Fruit fly (Drosophila melanogaster) whole organism, embryonic: ENCODE measurements around the gene Neto.

Experiments
- Asciz ChIP-seq: fragments of 200-800 bp; sonication (Bioruptor generic); optimal IDR thresholded peaks from 2 replicates; lab custom pipeline; 2017; ENCODE audit warnings: missing biosample characterization, mild to moderate bottlenecking, missing genetic modification characterization, missing genetic modification reagents
- CG10979 ChIP-seq: fragments of 200-800 bp; sonication (Bioruptor generic); optimal IDR thresholded peaks from 2 replicates; lab custom pipeline; 2018; ENCODE audit warnings: missing biosample characterization, mild to moderate bottlenecking, missing genetic modification characterization, moderate library complexity
- CG11398 ChIP-seq: fragments of 200-800 bp; sonication (Bioruptor generic); optimal IDR thresholded peaks from 2 replicates; lab custom pipeline; 2016; ENCODE audit warnings: missing biosample characterization, missing genetic modification characterization
- CG11456 ChIP-seq: fragments of 200-800 bp; sonication (Bioruptor generic); IDR thresholded peaks from 3 replicates; pipeline ENCODE4 v1.3.6; 2022; ENCODE audit warnings: missing biosample characterization, missing genetic modification characterization
- CG12769 ChIP-seq: fragments of 200-800 bp; sonication (Bioruptor generic); optimal IDR thresholded peaks from 2 replicates; lab custom pipeline; 2019; ENCODE audit warnings: missing biosample characterization, mild to moderate bottlenecking, missing genetic modification characterization, moderate library complexity
- CG13424 ChIP-seq: fragments of 200-800 bp; sonication (Bioruptor generic); optimal IDR thresholded peaks from 2 replicates; lab custom pipeline; 2019; ENCODE audit warnings: missing biosample characterization, mild to moderate bottlenecking, missing genetic modification characterization, moderate library complexity
- CG14050 ChIP-seq: fragments of 200-800 bp; sonication (Bioruptor generic); IDR thresholded peaks from 3 replicates; pipeline ENCODE4 v1.3.6; 2022; ENCODE audit warnings: missing biosample characterization, missing genetic modification characterization
- CG14710 ChIP-seq: fragments of 200-800 bp; sonication (Bioruptor generic); optimal IDR thresholded peaks from 3 replicates; lab custom pipeline; 2019; ENCODE audit warnings: missing biosample characterization, mild to moderate bottlenecking, missing genetic modification characterization, moderate library complexity
- CG15601 ChIP-seq: fragments of 200-800 bp; sonication (Bioruptor generic); optimal IDR thresholded peaks from 3 replicates; lab custom pipeline; 2019; ENCODE audit warnings: missing biosample characterization, mild to moderate bottlenecking, missing genetic modification characterization, moderate library complexity
- CG16779 ChIP-seq: fragments of 200-800 bp; sonication (Bioruptor generic); IDR thresholded peaks from 2 replicates; pipeline ENCODE4 v1.3.6; 2022; ENCODE audit warnings: missing biosample characterization, missing genetic modification characterization
- CG2875 ChIP-seq: fragments of 200-800 bp; sonication (Bioruptor generic); optimal IDR thresholded peaks from 2 replicates; lab custom pipeline; 2017; ENCODE audit warnings: missing biosample characterization, mild to moderate bottlenecking, missing genetic modification characterization, missing genetic modification reagents
- CG31224 ChIP-seq: fragments of 200-800 bp; sonication (Bioruptor generic); IDR thresholded peaks from 2 replicates; pipeline ENCODE4 v1.3.6; 2022; ENCODE audit warnings: missing biosample characterization, missing genetic modification characterization
- CG43689 ChIP-seq: fragments of 200-800 bp; sonication (Bioruptor generic); IDR thresholded peaks from 2 replicates; pipeline ENCODE4 v1.3.6; 2022; ENCODE audit warnings: missing biosample characterization, missing genetic modification characterization
- CG4820 ChIP-seq: fragments of 200-800 bp; sonication (Bioruptor generic); optimal IDR thresholded peaks from 3 replicates; lab custom pipeline; 2016; ENCODE audit warnings: missing biosample characterization, missing genetic modification characterization
- CG6175 ChIP-seq: fragments of 200-800 bp; sonication (Bioruptor generic); IDR thresholded peaks from 3 replicates; pipeline ENCODE4 v1.3.6; 2022; ENCODE audit warnings: missing biosample characterization, missing genetic modification characterization
- CG8765 ChIP-seq: fragments of 200-800 bp; sonication (Bioruptor generic); IDR thresholded peaks from 2 replicates; pipeline ENCODE4 v1.3.6; 2022; ENCODE audit warnings: missing biosample characterization, missing genetic modification characterization
- CG9727 ChIP-seq: fragments of 200-800 bp; sonication (Bioruptor generic); optimal IDR thresholded peaks from 3 replicates; lab custom pipeline; 2017; ENCODE audit warnings: missing biosample characterization, mild to moderate bottlenecking, missing genetic modification characterization
- D19A ChIP-seq: fragments of 200-800 bp; optimal IDR thresholded peaks from 3 replicates; lab custom pipeline; 2019; ENCODE audit warnings: missing biosample characterization, mild to moderate bottlenecking, missing genetic modification characterization, moderate library complexity
- Dbx ChIP-seq: fragments of 200-800 bp; sonication (Bioruptor generic); IDR thresholded peaks from 3 replicates; pipeline ENCODE4 v1.3.6; 2022; ENCODE audit warnings: missing biosample characterization, missing genetic modification characterization
- Drgx ChIP-seq: fragments of 200-800 bp; sonication (Bioruptor generic); IDR thresholded peaks from 2 replicates; pipeline ENCODE4 v1.3.6; 2022; ENCODE audit warnings: missing biosample characterization, missing genetic modification characterization
- E2f2 ChIP-seq: fragments of 200-800 bp; sonication (Bioruptor generic); IDR thresholded peaks from 2 replicates; pipeline ENCODE4 v1.3.6; 2022; ENCODE audit warnings: missing biosample characterization, missing genetic modification characterization
- ERR ChIP-seq: fragments of 200-800 bp; sonication (Bioruptor generic); optimal IDR thresholded peaks from 2 replicates; lab custom pipeline; 2016; ENCODE audit warnings: missing biosample characterization, missing genetic modification characterization
- Fer1 ChIP-seq: fragments of 200-800 bp; sonication (Bioruptor generic); optimal IDR thresholded peaks from 2 replicates; lab custom pipeline; 2017; ENCODE audit warnings: missing biosample characterization, mild to moderate bottlenecking, missing genetic modification characterization
- GATAe ChIP-seq: fragments of 200-800 bp; sonication (Bioruptor generic); conservative IDR thresholded peaks from 2 replicates; pipeline ENCODE4 v1.3.6; 2022; ENCODE audit warnings: missing biosample characterization, missing genetic modification characterization
- H2.0 ChIP-seq: fragments of 200-800 bp; sonication (Bioruptor generic); IDR thresholded peaks from 2 replicates; pipeline ENCODE4 v1.3.6; 2022; ENCODE audit warnings: missing biosample characterization, missing genetic modification characterization
- MBD-R2 ChIP-seq: fragments of 200-800 bp; sonication (Bioruptor generic); IDR thresholded peaks from 2 replicates; pipeline ENCODE4 v1.3.6; 2022; ENCODE audit warnings: missing biosample characterization, missing genetic modification characterization
- Mes4 ChIP-seq: fragments of 200-800 bp; sonication (Bioruptor generic); optimal IDR thresholded peaks from 2 replicates; lab custom pipeline; 2016; ENCODE audit warnings: missing biosample characterization, missing genetic modification characterization
- Opbp ChIP-seq: fragments of 200-800 bp; sonication (Bioruptor generic); IDR thresholded peaks from 3 replicates; pipeline ENCODE4 v1.3.6; 2022; ENCODE audit warnings: missing biosample characterization, missing genetic modification characterization; ENCODE audit not compliant: partially characterized antibody
- ab ChIP-seq: fragments of 200-800 bp; sonication (Bioruptor generic); optimal IDR thresholded peaks from 2 replicates; lab custom pipeline; 2016; ENCODE audit warnings: missing biosample characterization, missing genetic modification characterization
- al ChIP-seq: fragments of 200-800 bp; sonication (Bioruptor generic); IDR thresholded peaks from 2 replicates; pipeline ENCODE4 v1.3.6; 2022; ENCODE audit warnings: missing biosample characterization, missing genetic modification characterization
- ato ChIP-seq: fragments of 200-800 bp; sonication (Bioruptor generic); IDR thresholded peaks from 2 replicates; pipeline ENCODE4 v1.3.6; 2022; ENCODE audit warnings: missing biosample characterization, missing genetic modification characterization; ENCODE audit not compliant: partially characterized antibody
- br ChIP-seq: fragments of >200 bp; optimal IDR thresholded peaks from 2 replicates; lab custom pipeline; 2017
- bsh ChIP-seq, 2 experiments: fragments of 200-800 bp; sonication (Bioruptor generic); optimal IDR thresholded peaks; 2 replicates each; lab custom pipeline; 2017 to 2018; ENCODE audit warnings: mild to moderate bottlenecking in 2 of 2, missing biosample characterization in 2 of 2, missing genetic modification characterization in 2 of 2, moderate library complexity in 1 of 2
- caup ChIP-seq: fragments of 200-800 bp; sonication (Bioruptor generic); optimal IDR thresholded peaks from 3 replicates; lab custom pipeline; 2017; ENCODE audit warnings: missing biosample characterization, mild to moderate bottlenecking, missing genetic modification characterization, moderate library complexity; ENCODE audit not compliant: severe bottlenecking
- cg ChIP-seq: fragments of 200-800 bp; sonication (Bioruptor generic); optimal IDR thresholded peaks from 3 replicates; lab custom pipeline; 2019; ENCODE audit warnings: missing biosample characterization, mild to moderate bottlenecking, missing genetic modification characterization, moderate library complexity
- crc ChIP-seq: fragments of 200-800 bp; sonication (Bioruptor generic); optimal IDR thresholded peaks from 2 replicates; lab custom pipeline; 2016; ENCODE audit warnings: missing biosample characterization, missing genetic modification characterization
- crol ChIP-seq: fragments of 200-800 bp; sonication (Bioruptor generic); IDR thresholded peaks from 2 replicates; pipeline ENCODE4 v1.3.6; 2022; ENCODE audit warnings: missing biosample characterization, missing genetic modification characterization
- en ChIP-seq: fragments of 200-800 bp; sonication (Bioruptor generic); optimal IDR thresholded peaks from 2 replicates; lab custom pipeline; 2016; ENCODE audit warnings: missing biosample characterization, missing genetic modification characterization
- gfzf ChIP-seq: fragments of 200-800 bp; sonication (Bioruptor generic); optimal IDR thresholded peaks from 2 replicates; lab custom pipeline; 2016; ENCODE audit warnings: missing biosample characterization, mild to moderate bottlenecking, missing genetic modification characterization, moderate library complexity
- grau ChIP-seq: fragments of 200-800 bp; optimal IDR thresholded peaks from 3 replicates; lab custom pipeline; 2019; ENCODE audit warnings: missing biosample characterization, mild to moderate bottlenecking, missing genetic modification characterization, moderate library complexity
- jigr1 ChIP-seq: fragments of 200-800 bp; sonication (Bioruptor generic); IDR thresholded peaks from 3 replicates; pipeline ENCODE4 v1.3.6; 2022; ENCODE audit warnings: missing biosample characterization, missing genetic modification characterization
- pfk ChIP-seq: fragments of 200-800 bp; sonication (Bioruptor generic); optimal IDR thresholded peaks from 2 replicates; lab custom pipeline; 2018; ENCODE audit warnings: missing biosample characterization, mild to moderate bottlenecking, missing genetic modification characterization, moderate library complexity
- psq ChIP-seq: fragments of 200-800 bp; sonication (Bioruptor generic); optimal IDR thresholded peaks from 2 replicates; lab custom pipeline; 2017; ENCODE audit warnings: missing biosample characterization, missing genetic modification characterization
- pzg ChIP-seq: fragments of 200-800 bp; sonication (Bioruptor generic); optimal IDR thresholded peaks from 3 replicates; lab custom pipeline; 2018; ENCODE audit warnings: missing biosample characterization, mild to moderate bottlenecking, missing genetic modification characterization, moderate library complexity
- repo ChIP-seq: fragments of 200-800 bp; sonication (Bioruptor generic); optimal IDR thresholded peaks from 2 replicates; lab custom pipeline; 2016; ENCODE audit warnings: missing biosample characterization, missing genetic modification characterization
- slbo ChIP-seq: fragments of 200-800 bp; sonication (Bioruptor generic); IDR thresholded peaks from 2 replicates; pipeline ENCODE4 v1.3.6; 2022; ENCODE audit warnings: missing biosample characterization, missing genetic modification characterization
- sqz ChIP-seq: fragments of 200-800 bp; sonication (Bioruptor generic); optimal IDR thresholded peaks from 3 replicates; lab custom pipeline; 2018; ENCODE audit warnings: missing biosample characterization, mild to moderate bottlenecking, missing genetic modification characterization
- tup ChIP-seq: fragments of 200-800 bp; sonication (Bioruptor generic); optimal IDR thresholded peaks from 2 replicates; lab custom pipeline; 2016; ENCODE audit warnings: missing biosample characterization, mild to moderate bottlenecking, missing genetic modification characterization, moderate library complexity
- wor ChIP-seq: fragments of 200-800 bp; sonication (Bioruptor generic); IDR thresholded peaks from 2 replicates; pipeline ENCODE4 v1.3.6; 2022; ENCODE audit warnings: missing biosample characterization, missing genetic modification characterization

The Neto gene

dm6 chrX:13403962-13404830 is 41.5 kb upstream of the Neto start, which contains the start of gene GstT4 (continued):
- peak; percentile 22; the same call in 1 of the 2 replicates for TF ChIP-seq E2f2 (GFP tag; lab: Robert Waterston, UW)
- TF ChIP-seq CG8765 (GFP tag; lab: Robert Waterston, UW): no peak
- TF ChIP-seq grau: peak; percentile 9
- no peak for TF ChIP-seq wor (GFP tag; lab: Robert Waterston, UW)
- TF ChIP-seq CG15601 (tag; lab: Kevin White, UChicago): no peak
- no peak for TF ChIP-seq CG2875 (GFP tag; lab: Kevin White, UChicago)
- TF ChIP-seq CG14050 (GFP tag; lab: Robert Waterston, UW): peak; percentile 41; the same call in 2 of the 3 replicates
- TF ChIP-seq psq (GFP tag; lab: Kevin White, UChicago): peak; percentile 62
- TF ChIP-seq pfk (GFP tag; lab: Kevin White, UChicago): no peak
- peak; percentile 78 for TF ChIP-seq ab
- no peak for TF ChIP-seq tup
- peak; percentile 38 for TF ChIP-seq CG9727 (GFP tag; lab: Kevin White, UChicago)
- 0 out of 2 replicates have a peak, but pooled peaks have one; percentile 39 for TF ChIP-seq H2.0 (GFP tag; lab: Robert Waterston, UW)
- 0 out of 3 replicates have a peak, but pooled peaks have one; percentile 30 for TF ChIP-seq Opbp (GFP tag; lab: Robert Waterston, UW)
- peak; percentile 39; the same call in 1 of the 2 replicates for TF ChIP-seq CG43689
- TF ChIP-seq en (GFP tag; lab: Kevin White, UChicago): no peak
- TF ChIP-seq Fer1 (GFP tag; lab: Kevin White, UChicago): no peak
- peak; percentile 43 for TF ChIP-seq CG11398 (GFP tag; lab: Kevin White, UChicago)
- peak; percentile 31 for TF ChIP-seq CG14710
- peak; percentile 4 to 94 for TF ChIP-seq bsh (GFP tag; optimal IDR thresholded peaks at IDR 0.05; lab: Kevin White, UChicago)
- peak; percentile 22 for TF ChIP-seq Mes4 (GFP tag; lab: Kevin White, UChicago)
- peak; percentile 18; the same call in 1 of the 2 replicates for TF ChIP-seq CG31224
- TF ChIP-seq crol (GFP tag; lab: Robert Waterston, UW): peak; percentile 86
- TF ChIP-seq CG4820 (GFP tag; lab: Kevin White, UChicago): no peak
- TF ChIP-seq slbo (GFP tag; lab: Robert Waterston, UW): peak; percentile 79
- no peak for TF ChIP-seq pzg (GFP tag; lab: Kevin White, UChicago)
- TF ChIP-seq CG10979 (tag; lab: Kevin White, UChicago): peak; percentile 44
- peak; percentile 46; the same call in 2 of the 3 replicates for TF ChIP-seq jigr1 (GFP tag; lab: Robert Waterston, UW)
- TF ChIP-seq caup (GFP tag; lab: Kevin White, UChicago): peak; percentile 31
- TF ChIP-seq Drgx (GFP tag; lab: Robert Waterston, UW): peak; percentile 98
- no peak for TF ChIP-seq CG6175 (GFP tag; lab: Robert Waterston, UW)
- TF ChIP-seq CG11456 (GFP tag; lab: Robert Waterston, UW): peak; percentile 76
- peak; percentile 19; the same call in 1 of the 2 replicates for TF ChIP-seq al (GFP tag; lab: Robert Waterston, UW)
- TF ChIP-seq crc (GFP tag; lab: Kevin White, UChicago): peak; percentile 42
- TF ChIP-seq Dbx (GFP tag; lab: Robert Waterston, UW): peak; percentile 72
- no peak for TF ChIP-seq repo (GFP tag; lab: Kevin White, UChicago)
- TF ChIP-seq Asciz (GFP tag; lab: Kevin White, UChicago): no peak
- TF ChIP-seq CG12769 (tag; lab: Kevin White, UChicago): no peak
- peak; percentile 83 for TF ChIP-seq sqz (GFP tag; lab: Kevin White, UChicago)
- TF ChIP-seq br (lab: Kevin White, UChicago): no peak
- TF ChIP-seq ERR: peak; percentile 49
- TF ChIP-seq MBD-R2 (GFP tag; lab: Robert Waterston, UW): peak; percentile 40; the same call in 1 of the 2 replicates
- TF ChIP-seq ato (GFP tag; lab: Robert Waterston, UW): no peak
- TF ChIP-seq GATAe: no peak
- TF ChIP-seq D19A (tag; lab: Kevin White, UChicago): peak; percentile 99
- TF ChIP-seq gfzf (GFP tag; lab: Kevin White, UChicago): no peak
- peak; percentile 61; the same call in 1 of the 2 replicates for TF ChIP-seq CG16779 (GFP tag; lab: Robert Waterston, UW)
- TF ChIP-seq CG13424 (tag; lab: Kevin White, UChicago): peak; percentile 48
- peak; percentile 19 for TF ChIP-seq cg (GFP tag; lab: Kevin White, UChicago)
